Worm (Caenorhabditis elegans): ENCODE measurements around the gene F22F7.11.

Gene F22F7.11

ce11 chrV:2097653-2098052, 22.0 kb upstream of the F22F7.11 start, which contains the start of gene clec-208:
Gene clec-208 (plus strand): TSS chrV:2097953.
- TF ChIP-seq ztf-23 (GFP tag; IDR thresholded peaks at IDR 0.05) (no peak), ref-1 (GFP tag; conservative IDR thresholded peaks at IDR 0.05) (no peak), ztf-29 (GFP tag; IDR thresholded peaks at IDR 0.05) (no peak), tab-1 (GFP tag; IDR thresholded peaks at IDR 0.05) (no peak), flt-1 (GFP tag; IDR thresholded peaks at IDR 0.05) (no peak), cog-1 (tag; optimal IDR thresholded peaks at IDR 0.05) (no peak), med-1 (GFP tag; optimal IDR thresholded peaks at IDR 0.05; ENCODE audit: insufficient read depth) (no peak), T22C8.4 (GFP tag; IDR thresholded peaks at IDR 0.05) (no peak), klf-2 (GFP tag; conservative IDR thresholded peaks at IDR 0.05) (no peak)

- TF ChIP-seq T22C8.4 (GFP tag; IDR thresholded peaks at IDR 0.05) (no peak), klf-2 (GFP tag; conservative IDR thresholded peaks at IDR 0.05) (no peak), flt-1 (GFP tag; IDR thresholded peaks at IDR 0.05) (no peak), ref-1 (GFP tag; conservative IDR thresholded peaks at IDR 0.05) (no peak), ztf-29 (GFP tag; IDR thresholded peaks at IDR 0.05) (no peak), tab-1 (GFP tag; IDR thresholded peaks at IDR 0.05) (no peak), ztf-23 (GFP tag; IDR thresholded peaks at IDR 0.05) (no peak), cog-1 (tag; optimal IDR thresholded peaks at IDR 0.05) (no peak), med-1 (GFP tag; optimal IDR thresholded peaks at IDR 0.05; ENCODE audit: insufficient read depth) (no peak)
These were observed 20.6 kb upstream of the F22F7.11 start, which contains the start of gene F36F12.7 for ce11 chrV:2099040-2099439. Gene F36F12.7 (plus strand): TSS chrV:2099340.

- no peak for TF ChIP-seq ref-1 (GFP tag; conservative IDR thresholded peaks at IDR 0.05)
- TF ChIP-seq flt-1 (GFP tag; IDR thresholded peaks at IDR 0.05): no peak
- no peak for TF ChIP-seq tab-1 (GFP tag; IDR thresholded peaks at IDR 0.05)
- no peak for TF ChIP-seq ztf-23 (GFP tag; IDR thresholded peaks at IDR 0.05)
- TF ChIP-seq T22C8.4 (GFP tag; IDR thresholded peaks at IDR 0.05): no peak
These were observed 16.5 kb upstream of the F22F7.11 start, which contains the start of gene F36F12.1 for ce11 chrV:2103118-2103517. Gene F36F12.1 (minus strand): TSS chrV:2103218.

- TF ChIP-seq tab-1 (GFP tag; IDR thresholded peaks at IDR 0.05) (no peak), cog-1 (tag; optimal IDR thresholded peaks at IDR 0.05) (no peak), ref-1 (GFP tag; conservative IDR thresholded peaks at IDR 0.05) (no peak), T22C8.4 (GFP tag; IDR thresholded peaks at IDR 0.05) (no peak), flt-1 (GFP tag; IDR thresholded peaks at IDR 0.05) (no peak), ztf-29 (GFP tag; IDR thresholded peaks at IDR 0.05) (no peak), ztf-23 (GFP tag; IDR thresholded peaks at IDR 0.05) (no peak), klf-2 (GFP tag; conservative IDR thresholded peaks at IDR 0.05) (no peak), med-1 (GFP tag; optimal IDR thresholded peaks at IDR 0.05; ENCODE audit: insufficient read depth) (no peak)
These were observed 13.7 kb upstream of the F22F7.11 start, which contains the start of gene F22F7.4 for ce11 chrV:2105976-2106375. Gene F22F7.4 (minus strand): TSS chrV:2106076.

ce11 chrV:2109295-2109694, 10.3 kb upstream of the F22F7.11 start, which contains the start of gene ckb-4:
Gene ckb-4 (minus strand): TSS chrV:2109434.
- TF ChIP-seq tab-1 (GFP tag; IDR thresholded peaks at IDR 0.05): no peak
- no peak for TF ChIP-seq ztf-29 (GFP tag; IDR thresholded peaks at IDR 0.05)
- TF ChIP-seq cog-1 (tag; optimal IDR thresholded peaks at IDR 0.05): no peak
- no peak for TF ChIP-seq T22C8.4 (GFP tag; IDR thresholded peaks at IDR 0.05)
- no peak for TF ChIP-seq ztf-23 (GFP tag; IDR thresholded peaks at IDR 0.05)
- no peak for TF ChIP-seq ref-1 (GFP tag; conservative IDR thresholded peaks at IDR 0.05)
- TF ChIP-seq klf-2 (GFP tag; conservative IDR thresholded peaks at IDR 0.05): no peak
- TF ChIP-seq med-1 (GFP tag; optimal IDR thresholded peaks at IDR 0.05; ENCODE audit: insufficient read depth): no peak
- no peak for TF ChIP-seq flt-1 (GFP tag; IDR thresholded peaks at IDR 0.05)

ce11 chrV:2110368-2110767, 9.3 kb upstream of the F22F7.11 start, which contains the start of gene F22F7.3:
Gene F22F7.3 (plus strand): TSS chrV:2110668.
- no peak for TF ChIP-seq ztf-23 (GFP tag; IDR thresholded peaks at IDR 0.05)
- TF ChIP-seq cog-1 (tag; optimal IDR thresholded peaks at IDR 0.05): no peak
- TF ChIP-seq tab-1 (GFP tag; IDR thresholded peaks at IDR 0.05): no peak
- no peak for TF ChIP-seq med-1 (GFP tag; optimal IDR thresholded peaks at IDR 0.05; ENCODE audit: insufficient read depth)

ce11 chrV:2118574-2118973, 1.1 kb upstream of the F22F7.11 start, which contains the start of gene bgnt-1.2:
Gene bgnt-1.2 (minus strand): TSS chrV:2118674.
- TF ChIP-seq tab-1 (GFP tag; IDR thresholded peaks at IDR 0.05) (no peak), ref-1 (GFP tag; conservative IDR thresholded peaks at IDR 0.05) (no peak), flt-1 (GFP tag; IDR thresholded peaks at IDR 0.05) (no peak), ztf-23 (GFP tag; IDR thresholded peaks at IDR 0.05) (no peak), cog-1 (tag; optimal IDR thresholded peaks at IDR 0.05) (no peak), T22C8.4 (GFP tag; IDR thresholded peaks at IDR 0.05) (no peak), ztf-29 (GFP tag; IDR thresholded peaks at IDR 0.05) (no peak), klf-2 (GFP tag; conservative IDR thresholded peaks at IDR 0.05) (no peak), med-1 (GFP tag; optimal IDR thresholded peaks at IDR 0.05; ENCODE audit: insufficient read depth) (no peak)

- TF ChIP-seq T22C8.4 (GFP tag; IDR thresholded peaks at IDR 0.05): no peak
These were observed 2.3 kb downstream of the F22F7.11 start, which contains the start of gene F22F7.8 for ce11 chrV:2121910-2122362. Gene F22F7.8 (minus strand): TSS chrV:2121960.

- TF ChIP-seq T22C8.4 (GFP tag; IDR thresholded peaks at IDR 0.05) (no peak), ref-1 (GFP tag; conservative IDR thresholded peaks at IDR 0.05) (no peak), ztf-29 (GFP tag; IDR thresholded peaks at IDR 0.05) (no peak), flt-1 (GFP tag; IDR thresholded peaks at IDR 0.05) (no peak), klf-2 (GFP tag; conservative IDR thresholded peaks at IDR 0.05) (no peak), cog-1 (tag; optimal IDR thresholded peaks at IDR 0.05) (no peak), med-1 (GFP tag; optimal IDR thresholded peaks at IDR 0.05; ENCODE audit: insufficient read depth) (no peak), ztf-23 (GFP tag; IDR thresholded peaks at IDR 0.05) (no peak), tab-1 (GFP tag; IDR thresholded peaks at IDR 0.05) (no peak)
These were observed 2.9 kb downstream of the F22F7.11 start, which contains the start of gene F22F7.2 for ce11 chrV:2122517-2122916. Gene F22F7.2 (plus strand): TSS chrV:2122782.

- TF ChIP-seq T22C8.4 (GFP tag; IDR thresholded peaks at IDR 0.05) (no peak), flt-1 (GFP tag; IDR thresholded peaks at IDR 0.05) (no peak), med-1 (GFP tag; optimal IDR thresholded peaks at IDR 0.05; ENCODE audit: insufficient read depth) (no peak), klf-2 (GFP tag; conservative IDR thresholded peaks at IDR 0.05) (no peak), ztf-23 (GFP tag; IDR thresholded peaks at IDR 0.05) (no peak), ref-1 (GFP tag; conservative IDR thresholded peaks at IDR 0.05) (no peak), cog-1 (tag; optimal IDR thresholded peaks at IDR 0.05) (no peak), ztf-29 (GFP tag; IDR thresholded peaks at IDR 0.05) (no peak), tab-1 (GFP tag; IDR thresholded peaks at IDR 0.05) (no peak)
These were observed 3.5 kb downstream of the F22F7.11 start for ce11 chrV:2123164-2123563.

All from whole organism, midembryonic.